Fruit fly (Drosophila melanogaster) whole organism, embryonic: Measurements from ENCODE around the gene CG3184.

Experiments
- ATbp ChIP-seq: fragments of 200-800 bp; sonication (Bioruptor generic); optimal IDR thresholded peaks from 2 replicates; lab custom pipeline; 2017; ENCODE audit warnings: missing biosample characterization, mild to moderate bottlenecking, missing genetic modification characterization, missing genetic modification reagents
- Abd-B ChIP-seq: fragments of 200-800 bp; sonication (Bioruptor generic); optimal IDR thresholded peaks from 2 replicates; lab custom pipeline; 2018; ENCODE audit warnings: missing biosample characterization, mild to moderate bottlenecking, missing genetic modification characterization, moderate library complexity
- Adf1 ChIP-seq: fragments of 200-800 bp; sonication (Bioruptor generic); IDR thresholded peaks from 2 replicates; pipeline ENCODE4 v1.3.6; 2022; ENCODE audit warnings: missing biosample characterization, missing genetic modification characterization
- B-H2 ChIP-seq: fragments of 200-800 bp; sonication (Bioruptor generic); optimal IDR thresholded peaks from 2 replicates; lab custom pipeline; 2018; ENCODE audit warnings: missing biosample characterization, mild to moderate bottlenecking, missing genetic modification characterization
- CG10654 ChIP-seq: fragments of 200-800 bp; sonication (Bioruptor generic); optimal IDR thresholded peaks from 2 replicates; lab custom pipeline; 2016; ENCODE audit warnings: missing biosample characterization, missing genetic modification characterization
- CG11504 ChIP-seq: fragments of 200-800 bp; sonication (Bioruptor generic); optimal IDR thresholded peaks from 3 replicates; lab custom pipeline; 2019; ENCODE audit warnings: missing biosample characterization, mild to moderate bottlenecking, missing genetic modification characterization, moderate library complexity
- CG15514 ChIP-seq: fragments of 200-800 bp; sonication (Bioruptor generic); optimal IDR thresholded peaks from 3 replicates; lab custom pipeline; 2017; ENCODE audit warnings: missing biosample characterization, missing genetic modification characterization, mild to moderate bottlenecking, moderate library complexity, missing genetic modification reagents
- CG1602 ChIP-seq: fragments of 200-800 bp; sonication (Bioruptor generic); optimal IDR thresholded peaks from 3 replicates; lab custom pipeline; 2016; ENCODE audit warnings: missing biosample characterization, missing genetic modification characterization
- CG16813 ChIP-seq: fragments of 200-800 bp; sonication (Bioruptor generic); IDR thresholded peaks from 3 replicates; pipeline ENCODE4 v1.3.6; 2022; ENCODE audit warnings: missing biosample characterization, missing genetic modification characterization; ENCODE audit not compliant: partially characterized antibody
- CG17912 ChIP-seq: fragments of 200-800 bp; sonication (Bioruptor generic); optimal IDR thresholded peaks from 2 replicates; lab custom pipeline; 2018; ENCODE audit warnings: missing biosample characterization, mild to moderate bottlenecking, missing genetic modification characterization
- CG18011 ChIP-seq: fragments of 200-800 bp; sonication (Bioruptor generic); optimal IDR thresholded peaks from 2 replicates; lab custom pipeline; 2017; ENCODE audit warnings: missing biosample characterization, missing genetic modification characterization, mild to moderate bottlenecking, moderate library complexity, missing genotype
- CG1832 ChIP-seq: fragments of 200-800 bp; sonication (Bioruptor generic); optimal IDR thresholded peaks from 2 replicates; lab custom pipeline; 2017; ENCODE audit warnings: missing biosample characterization, mild to moderate bottlenecking, missing genetic modification characterization, inconsistent platforms
- CG3065 ChIP-seq: fragments of 200-800 bp; sonication (Bioruptor generic); optimal IDR thresholded peaks from 2 replicates; lab custom pipeline; 2016; ENCODE audit warnings: missing biosample characterization, missing genetic modification characterization
- CG31365 ChIP-seq: fragments of 200-800 bp; sonication (Bioruptor generic); optimal IDR thresholded peaks from 2 replicates; lab custom pipeline; 2018; ENCODE audit warnings: missing biosample characterization, mild to moderate bottlenecking, missing genetic modification characterization
- CG33213 ChIP-seq: fragments of 200-800 bp; sonication (Bioruptor generic); optimal IDR thresholded peaks from 3 replicates; lab custom pipeline; 2016; ENCODE audit warnings: missing biosample characterization, missing genetic modification characterization
- CG4328 ChIP-seq: fragments of 200-800 bp; sonication (Bioruptor generic); optimal IDR thresholded peaks from 3 replicates; lab custom pipeline; 2017; ENCODE audit warnings: missing biosample characterization, missing genetic modification reagents, missing genetic modification characterization
- CG43689 ChIP-seq: fragments of 200-800 bp; sonication (Bioruptor generic); IDR thresholded peaks from 2 replicates; pipeline ENCODE4 v1.3.6; 2022; ENCODE audit warnings: missing biosample characterization, missing genetic modification characterization
- CG4730 ChIP-seq: fragments of 200-800 bp; sonication (Bioruptor generic); IDR thresholded peaks from 2 replicates; pipeline ENCODE4 v1.3.6; 2022; ENCODE audit warnings: missing biosample characterization, missing genetic modification characterization
- CG6254 ChIP-seq: fragments of 200-800 bp; sonication (Bioruptor generic); optimal IDR thresholded peaks from 3 replicates; lab custom pipeline; 2017; ENCODE audit warnings: mild to moderate bottlenecking, missing biosample characterization, missing genetic modification reagents, missing genetic modification characterization
- CG7786 ChIP-seq: fragments of 200-800 bp; sonication (Bioruptor generic); optimal IDR thresholded peaks from 2 replicates; lab custom pipeline; 2016; ENCODE audit warnings: missing biosample characterization, missing genetic modification characterization
- CG8924 ChIP-seq: fragments of 200-800 bp; optimal IDR thresholded peaks from 3 replicates; lab custom pipeline; 2019; ENCODE audit warnings: missing biosample characterization, mild to moderate bottlenecking, missing genetic modification characterization, moderate library complexity
- CG9215 ChIP-seq: fragments of 200-800 bp; sonication (Bioruptor generic); IDR thresholded peaks from 2 replicates; pipeline ENCODE4 v1.3.6; 2022; ENCODE audit warnings: missing biosample characterization, missing genetic modification characterization
- CG9727 ChIP-seq: fragments of 200-800 bp; sonication (Bioruptor generic); optimal IDR thresholded peaks from 3 replicates; lab custom pipeline; 2017; ENCODE audit warnings: missing biosample characterization, mild to moderate bottlenecking, missing genetic modification characterization
- CTCF ChIP-seq: fragments of 200-800 bp; sonication (Bioruptor generic); optimal IDR thresholded peaks from 2 replicates; lab custom pipeline; 2017; ENCODE audit warnings: missing biosample characterization, mild to moderate bottlenecking, missing genetic modification characterization, moderate library complexity
- CoRest ChIP-seq: fragments of 200-800 bp; sonication (Bioruptor generic); optimal IDR thresholded peaks from 3 replicates; lab custom pipeline; 2018; ENCODE audit warnings: missing biosample characterization, mild to moderate bottlenecking, missing genetic modification characterization, moderate library complexity
- Dbx ChIP-seq: fragments of 200-800 bp; sonication (Bioruptor generic); IDR thresholded peaks from 3 replicates; pipeline ENCODE4 v1.3.6; 2022; ENCODE audit warnings: missing biosample characterization, missing genetic modification characterization
- Dek ChIP-seq: fragments of 200-800 bp; sonication (Bioruptor generic); optimal IDR thresholded peaks from 3 replicates; lab custom pipeline; 2019; ENCODE audit warnings: missing biosample characterization, mild to moderate bottlenecking, missing genetic modification characterization, moderate library complexity
- Gsc ChIP-seq: fragments of 200-800 bp; sonication (Bioruptor generic); IDR thresholded peaks from 2 replicates; pipeline ENCODE4 v1.3.6; 2022; ENCODE audit warnings: missing biosample characterization, missing genetic modification characterization
- HLH54F ChIP-seq: fragments of 200-800 bp; sonication (Bioruptor generic); optimal IDR thresholded peaks from 3 replicates; lab custom pipeline; 2016; ENCODE audit warnings: missing biosample characterization, missing genetic modification characterization
- Hr3 ChIP-seq: fragments of 200-800 bp; sonication (Bioruptor generic); optimal IDR thresholded peaks from 3 replicates; lab custom pipeline; 2016; ENCODE audit warnings: missing biosample characterization, missing genetic modification characterization
- MBD-R2 ChIP-seq: fragments of 200-800 bp; sonication (Bioruptor generic); IDR thresholded peaks from 2 replicates; pipeline ENCODE4 v1.3.6; 2022; ENCODE audit warnings: missing biosample characterization, missing genetic modification characterization
- Meics ChIP-seq: fragments of 200-800 bp; sonication (Bioruptor generic); optimal IDR thresholded peaks from 2 replicates; lab custom pipeline; 2017; ENCODE audit warnings: missing biosample characterization, mild to moderate bottlenecking, missing genetic modification characterization
- Pdp1 ChIP-seq, 2 experiments: fragments of 200-800 bp; sonication (Bioruptor generic); optimal IDR thresholded peaks; 3 replicates each; lab custom pipeline; 2016; ENCODE audit warnings: missing biosample characterization in 2 of 2, missing genetic modification characterization in 2 of 2, mild to moderate bottlenecking in 1 of 2, moderate library complexity in 1 of 2
- Spps ChIP-seq: fragments of 200-800 bp; sonication (Bioruptor generic); optimal IDR thresholded peaks from 2 replicates; lab custom pipeline; 2018; ENCODE audit warnings: missing biosample characterization, mild to moderate bottlenecking, missing genetic modification characterization
- Xbp1 ChIP-seq: fragments of 200-800 bp; sonication (Bioruptor generic); optimal IDR thresholded peaks from 3 replicates; lab custom pipeline; 2016; ENCODE audit warnings: missing biosample characterization, mild to moderate bottlenecking, missing genetic modification characterization
- ato ChIP-seq: fragments of 200-800 bp; sonication (Bioruptor generic); IDR thresholded peaks from 2 replicates; pipeline ENCODE4 v1.3.6; 2022; ENCODE audit warnings: missing biosample characterization, missing genetic modification characterization; ENCODE audit not compliant: partially characterized antibody
- esg ChIP-seq: fragments of 200-800 bp; sonication (Bioruptor generic); conservative IDR thresholded peaks from 2 replicates; pipeline ENCODE4 v1.3.6; 2022; ENCODE audit warnings: missing biosample characterization, missing genetic modification characterization
- fu2 ChIP-seq: fragments of 200-800 bp; sonication (Bioruptor generic); optimal IDR thresholded peaks from 2 replicates; lab custom pipeline; 2016; ENCODE audit warnings: missing biosample characterization, missing genetic modification characterization
- gce ChIP-seq: fragments of 200-800 bp; sonication (Bioruptor generic); IDR thresholded peaks from 3 replicates; pipeline ENCODE4 v1.3.6; 2022; ENCODE audit warnings: missing biosample characterization, missing genetic modification characterization
- gem ChIP-seq: fragments of 200-800 bp; sonication (Bioruptor generic); optimal IDR thresholded peaks from 2 replicates; lab custom pipeline; 2019; ENCODE audit warnings: missing biosample characterization, mild to moderate bottlenecking, missing genetic modification characterization, moderate library complexity
- grau ChIP-seq: fragments of 200-800 bp; optimal IDR thresholded peaks from 3 replicates; lab custom pipeline; 2019; ENCODE audit warnings: missing biosample characterization, mild to moderate bottlenecking, missing genetic modification characterization, moderate library complexity
- gsb ChIP-seq: fragments of 200-800 bp; sonication (Bioruptor generic); IDR thresholded peaks from 2 replicates; pipeline ENCODE4 v1.3.6; 2022; ENCODE audit warnings: missing biosample characterization, missing genetic modification characterization
- hth ChIP-seq: fragments of >200 bp; optimal IDR thresholded peaks from 2 replicates; lab custom pipeline; 2017; ENCODE audit warnings: inconsistent platforms
- kni ChIP-seq: fragments of 200-800 bp; sonication (Bioruptor generic); optimal IDR thresholded peaks from 3 replicates; lab custom pipeline; 2017; ENCODE audit warnings: mild to moderate bottlenecking, missing biosample characterization, missing genetic modification reagents, missing genetic modification characterization
- pan ChIP-seq, 4 experiments: fragments of >200 bp in 3 of 4; fragments of 200-800 bp in 1 of 4; sonication (Bioruptor generic) in 1 of 4; optimal IDR thresholded peaks in 3 of 4; IDR thresholded peaks in 1 of 4; 2 replicates each; pipeline versions ENCODE4 v1.3.6 to Lab custom; 2017 to 2022; ENCODE audit warnings: missing biosample characterization in 2 of 4, missing genetic modification characterization in 2 of 4, mixed read lengths in 1 of 4
- sens ChIP-seq: fragments of 200-800 bp; sonication (Bioruptor generic); peaks from one replicate; lab custom pipeline; 2016; ENCODE audit warnings: missing biosample characterization, missing genetic modification characterization
- unc-4 ChIP-seq: fragments of 200-800 bp; sonication (Bioruptor generic); IDR thresholded peaks from 2 replicates; pipeline ENCODE4 v1.3.6; 2022; ENCODE audit warnings: missing biosample characterization, missing genetic modification characterization; ENCODE audit not compliant: partially characterized antibody
- z ChIP-seq: fragments of 200-800 bp; sonication (Bioruptor generic); IDR thresholded peaks from 3 replicates; pipeline ENCODE4 v1.3.6; 2022; ENCODE audit warnings: missing biosample characterization, missing genetic modification characterization
- zen ChIP-seq: fragments of 200-800 bp; sonication (Bioruptor generic); optimal IDR thresholded peaks from 3 replicates; lab custom pipeline; 2018; ENCODE audit warnings: missing biosample characterization, mild to moderate bottlenecking, missing genetic modification characterization, moderate library complexity

Gene CG3184

dm6 chrX:6683635-6684499, 4.7 kb downstream of the CG3184 start, which contains the start of gene Pink1 (continued):
- TF ChIP-seq CG17912 (GFP tag; lab: Kevin White, UChicago) (no peak), CG4328 (GFP tag; lab: Kevin White, UChicago) (no peak), CG16813 (GFP tag; lab: Robert Waterston, UW) (peak; percentile 46; the same call in 2 of the 3 replicates), CG1832 (GFP tag; lab: Kevin White, UChicago) (no peak), esg (GFP tag; lab: Robert Waterston, UW) (no peak), Gsc (no peak), gem (no peak), Spps (tag; lab: Kevin White, UChicago) (no peak), zen (tag; lab: Kevin White, UChicago) (no peak), hth (no peak), CG8924 (tag; lab: Kevin White, UChicago) (no peak), CG11504 (no peak), CG10654 (GFP tag; lab: Kevin White, UChicago) (no peak), CG9215 (GFP tag; lab: Robert Waterston, UW) (no peak), Meics (GFP tag; lab: Kevin White, UChicago) (no peak), Dek (no peak), gce (GFP tag; lab: Robert Waterston, UW) (no peak), Pdp1 (GFP tag; optimal IDR thresholded peaks at IDR 0.05; lab: Kevin White, UChicago) (peak in 1 of 2 experiments; percentile 40), pan (optimal IDR thresholded peaks at IDR 0.05; lab: Kevin White, UChicago) (no peak), pan (GFP tag; optimal IDR thresholded peaks at IDR 0.05 in 1 of 2, IDR thresholded peaks at IDR 0.05 in 1 of 2) (no peak), Abd-B (GFP tag; lab: Kevin White, UChicago) (peak; percentile 2), CG4730 (GFP tag; lab: Robert Waterston, UW) (no peak), z (GFP tag; lab: Robert Waterston, UW) (no peak), Adf1 (GFP tag; lab: Robert Waterston, UW) (0 out of 2 replicates have a peak, but pooled peaks have one; percentile 9), CoRest (peak; percentile 11), CG31365 (tag; lab: Kevin White, UChicago) (no peak), ato (GFP tag; lab: Robert Waterston, UW) (peak; percentile 60; the same call in 1 of the 2 replicates), CG7786 (GFP tag; lab: Kevin White, UChicago) (no peak), CG33213 (GFP tag; lab: Kevin White, UChicago) (no peak), CTCF (GFP tag; lab: Kevin White, UChicago) (peak; percentile 57), kni (no peak), CG18011 (GFP tag; lab: Kevin White, UChicago) (no peak), HLH54F (GFP tag; lab: Kevin White, UChicago) (no peak), sens (GFP tag; lab: Kevin White, UChicago) (peak; percentile 54), CG6254 (GFP tag; lab: Kevin White, UChicago) (no peak), CG1602 (no peak), gsb (GFP tag; lab: Robert Waterston, UW) (no peak), fu2 (GFP tag; lab: Kevin White, UChicago) (no peak), MBD-R2 (GFP tag; lab: Robert Waterston, UW) (peak; percentile 35; the same call in 1 of the 2 replicates), CG9727 (GFP tag; lab: Kevin White, UChicago) (no peak), unc-4 (GFP tag; lab: Robert Waterston, UW) (no peak; the same call in 1 of the 2 replicates), B-H2 (GFP tag; lab: Kevin White, UChicago) (no peak), CG15514 (GFP tag; lab: Kevin White, UChicago) (peak; percentile 36), Dbx (GFP tag; lab: Robert Waterston, UW) (no peak), CG43689 (GFP tag; lab: Robert Waterston, UW) (no peak), Hr3 (no peak), grau (tag; lab: Kevin White, UChicago) (no peak), ATbp (GFP tag; lab: Kevin White, UChicago) (no peak), Xbp1 (GFP tag; lab: Kevin White, UChicago) (no peak), CG3065 (GFP tag; lab: Kevin White, UChicago) (no peak)
